Fruit fly (Drosophila melanogaster): ENCODE measurements around the gene grn.

grn gene

DNA sequence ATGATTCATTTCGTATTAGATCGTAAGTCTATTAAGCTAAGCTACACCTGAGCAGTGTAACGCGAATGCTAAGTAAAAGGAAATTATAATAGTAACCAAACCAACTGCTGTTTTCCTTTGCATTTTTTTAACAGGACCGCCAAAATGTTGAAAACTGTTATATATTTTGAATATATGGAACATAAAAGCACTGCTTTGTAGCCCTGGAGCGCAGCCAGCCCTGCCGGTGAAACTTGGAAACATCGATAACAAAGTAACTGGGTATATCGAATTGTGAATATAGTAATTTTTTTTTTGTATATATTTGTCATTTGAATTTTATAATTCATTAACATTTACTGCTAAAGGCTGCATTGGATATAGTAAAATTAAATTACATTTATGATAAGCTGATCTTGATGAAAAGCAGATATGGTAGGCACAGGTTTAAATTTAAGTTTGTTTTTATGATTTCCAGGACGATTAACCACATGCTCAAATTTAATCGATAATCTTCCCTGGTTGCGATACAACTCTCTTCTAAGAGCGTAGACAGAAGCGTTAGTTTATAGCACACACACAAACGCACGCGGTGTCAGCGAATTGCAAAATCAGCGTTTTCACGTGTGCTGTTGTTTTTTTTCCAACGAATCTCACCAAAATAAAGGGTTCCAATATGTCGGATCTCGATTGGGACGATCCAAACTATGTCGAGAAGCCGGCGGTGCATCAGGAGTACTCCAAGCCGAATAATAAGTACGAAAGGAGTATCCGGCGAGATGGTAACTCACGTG lies 58.9 kb downstream of the grn start, which contains the start of gene CG7878 (continued):
- TF ChIP-seq CG4707 (GFP tag; optimal IDR thresholded peaks at IDR 0.05) = no peak
- TF ChIP-seq Lhr (GFP tag; optimal IDR thresholded peaks at IDR 0.05) = peak; percentile 73
- TF ChIP-seq tio (GFP tag; optimal IDR thresholded peaks at IDR 0.05) = peak; percentile 20
- TF ChIP-seq unpg (GFP tag; optimal IDR thresholded peaks at IDR 0.05) = peak; percentile 17
- no peak for TF ChIP-seq CG10565 (GFP tag; optimal IDR thresholded peaks at IDR 0.05)
- no peak for TF ChIP-seq MTF-1 (GFP tag; optimal IDR thresholded peaks at IDR 0.05; ENCODE audit: borderline replicate concordance)
- TF ChIP-seq vnd (GFP tag; IDR thresholded peaks at IDR 0.05; ENCODE audit: partially characterized antibody) = peak; percentile 71
- TF ChIP-seq CG16815 (GFP tag; optimal IDR thresholded peaks at IDR 0.05) = peak; percentile 22
- peak; percentile 63 for TF ChIP-seq CG3847 (GFP tag; IDR thresholded peaks at IDR 0.05)
- peak; percentile 86 for TF ChIP-seq Dref (GFP tag; IDR thresholded peaks at IDR 0.05)
- no peak for TF ChIP-seq CG15073 (GFP tag; optimal IDR thresholded peaks at IDR 0.05)
- TF ChIP-seq CG10654 (GFP tag; optimal IDR thresholded peaks at IDR 0.05) = peak; percentile 31
- TF ChIP-seq Mes4 (GFP tag; optimal IDR thresholded peaks at IDR 0.05) = no peak
- peak; percentile 39 for TF ChIP-seq CG9215 (GFP tag; IDR thresholded peaks at IDR 0.05)
- no peak for TF ChIP-seq otp (GFP tag; IDR thresholded peaks at IDR 0.05)
- peak; percentile 46 for TF ChIP-seq Sin3A (optimal IDR thresholded peaks at IDR 0.05)
- peak; percentile 51 for TF ChIP-seq CG8944 (GFP tag; optimal IDR thresholded peaks at IDR 0.05)
- peak; percentile 3 for TF ChIP-seq dmrt11E (tag; optimal IDR thresholded peaks at IDR 0.05)
- no peak for TF ChIP-seq gce (GFP tag; IDR thresholded peaks at IDR 0.05)
- TF ChIP-seq ranshi (GFP tag; IDR thresholded peaks at IDR 0.05) = peak; percentile 3; the same call in 1 of the 2 replicates
- TF ChIP-seq Asciz (GFP tag; optimal IDR thresholded peaks at IDR 0.05) = peak; percentile 4
- peak; percentile 42 for TF ChIP-seq B-H2 (GFP tag; optimal IDR thresholded peaks at IDR 0.05)
- peak; percentile 29 for TF ChIP-seq dmrt99B (tag; optimal IDR thresholded peaks at IDR 0.05)
- TF ChIP-seq CG5953 (GFP tag; IDR thresholded peaks at IDR 0.05) = no peak
- no peak for TF ChIP-seq CG15479 (GFP tag; optimal IDR thresholded peaks at IDR 0.05)
- TF ChIP-seq CG17385 (GFP tag; optimal IDR thresholded peaks at IDR 0.05) = peak; percentile 44
- TF ChIP-seq CG6791 (GFP tag; IDR thresholded peaks at IDR 0.05; ENCODE audit: partially characterized antibody) = peak; percentile 86
- peak; percentile 25 for TF ChIP-seq CG4328 (GFP tag; optimal IDR thresholded peaks at IDR 0.05)
- TF ChIP-seq CG13775 (GFP tag; optimal IDR thresholded peaks at IDR 0.05) = peak; percentile 39
- TF ChIP-seq h (optimal IDR thresholded peaks at IDR 0.05) = no peak
- peak; percentile 85 for TF ChIP-seq E2f2 (GFP tag; IDR thresholded peaks at IDR 0.05)
- peak; percentile 7 for TF ChIP-seq CG15601 (tag; optimal IDR thresholded peaks at IDR 0.05)
- peak; percentile 73 for TF ChIP-seq Max (GFP tag; optimal IDR thresholded peaks at IDR 0.05)
- TF ChIP-seq her (GFP tag; optimal IDR thresholded peaks at IDR 0.05) = peak; percentile 20
- TF ChIP-seq CG33557 (GFP tag; optimal IDR thresholded peaks at IDR 0.05) = peak; percentile 33
- no peak for TF ChIP-seq Vsx1 (GFP tag; optimal IDR thresholded peaks at IDR 0.05)
- TF ChIP-seq CG2116 (GFP tag; optimal IDR thresholded peaks at IDR 0.05) = peak; percentile 96
- TF ChIP-seq da (GFP tag; optimal IDR thresholded peaks at IDR 0.05) = no peak
- no peak for TF ChIP-seq CG12299 (tag; optimal IDR thresholded peaks at IDR 0.05)
- TF ChIP-seq cato (GFP tag; optimal IDR thresholded peaks at IDR 0.05; ENCODE audit: borderline replicate concordance) = no peak
- no peak for TF ChIP-seq CG11723 (GFP tag; optimal IDR thresholded peaks at IDR 0.05)
- peak; percentile 49 for TF ChIP-seq jumu (GFP tag; optimal IDR thresholded peaks at IDR 0.05)
- no peak for TF ChIP-seq stc (GFP tag; IDR thresholded peaks at IDR 0.05)
- no peak for TF ChIP-seq pb (GFP tag; optimal IDR thresholded peaks at IDR 0.05)
- TF ChIP-seq CG7556 (GFP tag; optimal IDR thresholded peaks at IDR 0.05) = peak; percentile 35
- peak; percentile 34 for TF ChIP-seq Ssrp (tag; optimal IDR thresholded peaks at IDR 0.05)
- TF ChIP-seq mld (GFP tag; IDR thresholded peaks at IDR 0.05; ENCODE audit: partially characterized antibody) = 0 out of 3 replicates have a peak, but pooled peaks have one; percentile 28
- peak; percentile 52 for TF ChIP-seq Side (GFP tag; optimal IDR thresholded peaks at IDR 0.05)
- peak; percentile 68; the same call in 1 of the 4 replicates for TF ChIP-seq chinmo (GFP tag; IDR thresholded peaks at IDR 0.05; ENCODE audit: partially characterized antibody)

Measured in whole organism, embryonic.